Worm (Caenorhabditis elegans) whole organism, L2 larva: ENCODE measurements around the gene scd-2.

Source experiments
- C34F6.9 ChIP-seq: fragments of 150-350 bp; optimal IDR thresholded peaks from 2 replicates; lab custom pipeline; 2014; ENCODE audit warnings: missing biosample characterization, missing genetic modification characterization
- F13H6.1 ChIP-seq: sonication (generic microtip); optimal IDR thresholded peaks from 2 replicates; lab custom pipeline; 2016; ENCODE audit warnings: missing genetic modification characterization, missing compliant biosample characterization
- R02D3.7 ChIP-seq: fragments of 150-350 bp; optimal IDR thresholded peaks from 2 replicates; lab custom pipeline; 2014; ENCODE audit warnings: missing biosample characterization, missing genetic modification characterization
- ZK546.5 ChIP-seq: sonication (generic microtip); optimal IDR thresholded peaks from 2 replicates; lab custom pipeline; 2017; ENCODE audit warnings: missing biosample characterization, missing genetic modification characterization
- aly-2 ChIP-seq: fragments of 150-350 bp; optimal IDR thresholded peaks from 2 replicates; lab custom pipeline; 2014; ENCODE audit warnings: missing biosample characterization, missing genetic modification characterization
- ama-1 ChIP-seq: fragments of 150-350 bp; optimal IDR thresholded peaks from 2 replicates; lab custom pipeline; 2018; ENCODE audit warnings: inconsistent platforms
- blmp-1 ChIP-seq: sonication (generic microtip); optimal IDR thresholded peaks from 2 replicates; lab custom pipeline; 2017; ENCODE audit warnings: missing genetic modification characterization, mild to moderate bottlenecking, missing compliant biosample characterization, antibody characterized with exemption, moderate library complexity; ENCODE audit not compliant: insufficient read depth
- ceh-16 ChIP-seq: fragments of 150-350 bp; optimal IDR thresholded peaks from 2 replicates; lab custom pipeline; 2014; ENCODE audit warnings: missing biosample characterization, missing genetic modification characterization
- ceh-82 ChIP-seq: fragments of 150-350 bp; optimal IDR thresholded peaks from 2 replicates; lab custom pipeline; 2014; ENCODE audit warnings: missing biosample characterization, missing genetic modification characterization
- crh-2 ChIP-seq: sonication (generic microtip); optimal IDR thresholded peaks from 2 replicates; lab custom pipeline; 2017; ENCODE audit warnings: missing biosample characterization, missing genetic modification characterization
- dmd-4 ChIP-seq: sonication (generic microtip); optimal IDR thresholded peaks from 2 replicates; lab custom pipeline; 2017; ENCODE audit warnings: missing biosample characterization, missing genetic modification characterization
- egl-27 ChIP-seq: sonication (generic microtip); optimal IDR thresholded peaks from 3 replicates; lab custom pipeline; 2017; ENCODE audit warnings: missing biosample characterization, missing genetic modification reagents, missing genetic modification characterization
- elt-3 ChIP-seq: sonication (generic microtip); optimal IDR thresholded peaks from 2 replicates; lab custom pipeline; 2017; ENCODE audit warnings: missing biosample characterization, missing genetic modification characterization
- fos-1 ChIP-seq: fragments of 150-350 bp; optimal IDR thresholded peaks from 2 replicates; lab custom pipeline; 2014; ENCODE audit warnings: missing biosample characterization, missing genetic modification characterization
- gmeb-1 ChIP-seq: fragments of 150-350 bp; optimal IDR thresholded peaks from 2 replicates; lab custom pipeline; 2014; ENCODE audit warnings: missing biosample characterization, missing genetic modification characterization
- lin-13 ChIP-seq: fragments of 150-350 bp; optimal IDR thresholded peaks from 2 replicates; lab custom pipeline; 2014; ENCODE audit warnings: missing biosample characterization, missing genetic modification reagents, missing genetic modification characterization
- lin-39 ChIP-seq: fragments of 150-350 bp; optimal IDR thresholded peaks from 2 replicates; lab custom pipeline; 2014; ENCODE audit warnings: missing biosample characterization, missing genetic modification reagents, missing genetic modification characterization
- lsy-2 ChIP-seq, 2 experiments: fragments of 150-350 bp in 1 of 2; sonication (generic microtip) in 1 of 2; optimal IDR thresholded peaks; 2 replicates each; lab custom pipeline; 2014 to 2017; ENCODE audit warnings: missing biosample characterization in 2 of 2, missing genetic modification characterization in 2 of 2
- mab-5 ChIP-seq: fragments of 150-350 bp; optimal IDR thresholded peaks from 2 replicates; lab custom pipeline; 2014; ENCODE audit warnings: missing biosample characterization, missing genetic modification characterization
- mbf-1 ChIP-seq: sonication (generic microtip); optimal IDR thresholded peaks from 2 replicates; lab custom pipeline; 2017; ENCODE audit warnings: missing biosample characterization, missing genetic modification characterization
- nhr-11 ChIP-seq: fragments of 150-350 bp; optimal IDR thresholded peaks from 2 replicates; lab custom pipeline; 2014; ENCODE audit warnings: missing biosample characterization, missing genetic modification characterization
- nhr-12 ChIP-seq: fragments of 150-350 bp; optimal IDR thresholded peaks from 2 replicates; lab custom pipeline; 2014; ENCODE audit warnings: missing biosample characterization, missing genetic modification characterization
- nhr-129 ChIP-seq: fragments of 150-350 bp; optimal IDR thresholded peaks from 2 replicates; lab custom pipeline; 2014; ENCODE audit warnings: missing biosample characterization, missing genetic modification characterization
- nhr-21 ChIP-seq: fragments of 150-350 bp; optimal IDR thresholded peaks from 2 replicates; lab custom pipeline; 2014; ENCODE audit warnings: missing biosample characterization, missing genetic modification characterization
- nhr-25 ChIP-seq: fragments of 150-350 bp; sonication (generic microtip); optimal IDR thresholded peaks from 3 replicates; lab custom pipeline; 2014; ENCODE audit warnings: missing biosample characterization, missing genetic modification characterization
- nhr-77 ChIP-seq: fragments of 150-350 bp; optimal IDR thresholded peaks from 2 replicates; lab custom pipeline; 2014; ENCODE audit warnings: missing biosample characterization, missing genetic modification characterization
- skn-1 ChIP-seq: sonication (generic microtip); optimal IDR thresholded peaks from 2 replicates; lab custom pipeline; 2017; ENCODE audit warnings: missing biosample characterization, missing genetic modification characterization
- sma-3 ChIP-seq: sonication (generic microtip); optimal IDR thresholded peaks from 2 replicates; lab custom pipeline; 2016; ENCODE audit warnings: missing genetic modification reagents, missing genetic modification characterization, missing compliant biosample characterization
- sma-9 ChIP-seq, 2 experiments: fragments of 150-350 bp in 1 of 2; sonication (generic microtip) in 1 of 2; optimal IDR thresholded peaks; 2 replicates each; lab custom pipeline; 2014 to 2016; ENCODE audit warnings: missing genetic modification characterization in 2 of 2, mild to moderate bottlenecking in 1 of 2, missing biosample characterization in 1 of 2, missing compliant biosample characterization in 1 of 2, missing genetic modification reagents in 1 of 2, moderate library complexity in 1 of 2
- snpc-4 ChIP-seq: fragments of 150-350 bp; optimal IDR thresholded peaks from 2 replicates; lab custom pipeline; 2014; ENCODE audit warnings: missing biosample characterization, missing genetic modification characterization
- unc-39 ChIP-seq: fragments of 150-350 bp; optimal IDR thresholded peaks from 2 replicates; lab custom pipeline; 2014; ENCODE audit warnings: missing biosample characterization, missing genetic modification characterization
- unc-62 ChIP-seq: fragments of 150-350 bp; optimal IDR thresholded peaks from 2 replicates; lab custom pipeline; 2014; ENCODE audit warnings: missing biosample characterization, missing genetic modification reagents, missing genetic modification characterization
- ztf-1 ChIP-seq: fragments of 200-800 bp; sonication (Bioruptor generic); conservative IDR thresholded peaks from 2 replicates; pipeline ENCODE4 v1.3.6; 2022; ENCODE audit warnings: missing genetic modification characterization, missing compliant biosample characterization
- ztf-11 ChIP-seq: sonication (generic microtip); optimal IDR thresholded peaks from 2 replicates; lab custom pipeline; 2017; ENCODE audit warnings: missing biosample characterization, missing genetic modification characterization
- ztf-4 ChIP-seq: fragments of 150-350 bp; optimal IDR thresholded peaks from 2 replicates; lab custom pipeline; 2014; ENCODE audit warnings: missing biosample characterization, missing genetic modification characterization

The scd-2 gene

DNA sequence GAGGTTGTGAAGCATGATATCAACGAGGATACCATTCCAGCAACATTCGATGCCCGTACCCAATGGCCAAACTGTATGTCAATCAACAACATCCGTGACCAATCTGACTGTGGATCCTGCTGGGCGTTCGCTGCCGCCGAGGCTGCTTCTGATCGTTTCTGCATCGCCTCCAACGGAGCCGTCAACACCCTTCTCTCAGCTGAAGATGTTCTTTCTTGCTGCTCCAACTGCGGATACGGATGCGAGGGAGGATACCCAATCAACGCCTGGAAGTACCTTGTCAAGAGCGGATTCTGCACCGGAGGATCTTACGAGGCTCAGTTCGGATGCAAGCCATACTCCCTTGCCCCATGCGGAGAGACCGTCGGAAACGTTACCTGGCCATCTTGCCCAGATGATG lies 18.1 kb upstream of the scd-2 start:
- TF ChIP-seq R02D3.7 (no peak), nhr-77 (tag; lab: Kevin White, UChicago) (no peak), nhr-129 (tag; lab: Kevin White, UChicago) (no peak), ZK546.5 (tag; lab: Kevin White, UChicago) (no peak), ceh-16 (tag; lab: Kevin White, UChicago) (no peak), ceh-82 (tag; lab: Kevin White, UChicago) (no peak), C34F6.9 (tag; lab: Kevin White, UChicago) (no peak), egl-27 (tag; lab: Kevin White, UChicago) (no peak), elt-3 (no peak), nhr-12 (tag; lab: Kevin White, UChicago) (no peak), ztf-11 (tag; lab: Kevin White, UChicago) (no peak), fos-1 (tag; lab: Kevin White, UChicago) (no peak), F13H6.1 (tag; lab: Kevin White, UChicago) (no peak), unc-62 (GFP tag; lab: Kevin White, UChicago) (no peak), blmp-1 (tag; lab: Kevin White, UChicago) (no peak), aly-2 (tag; lab: Kevin White, UChicago) (no peak), crh-2 (no peak), mbf-1 (no peak), lin-39 (tag; lab: Kevin White, UChicago) (no peak), ama-1 (no peak)
- TF ChIP-seq, all 48 proteins: peak for 0

DNA sequence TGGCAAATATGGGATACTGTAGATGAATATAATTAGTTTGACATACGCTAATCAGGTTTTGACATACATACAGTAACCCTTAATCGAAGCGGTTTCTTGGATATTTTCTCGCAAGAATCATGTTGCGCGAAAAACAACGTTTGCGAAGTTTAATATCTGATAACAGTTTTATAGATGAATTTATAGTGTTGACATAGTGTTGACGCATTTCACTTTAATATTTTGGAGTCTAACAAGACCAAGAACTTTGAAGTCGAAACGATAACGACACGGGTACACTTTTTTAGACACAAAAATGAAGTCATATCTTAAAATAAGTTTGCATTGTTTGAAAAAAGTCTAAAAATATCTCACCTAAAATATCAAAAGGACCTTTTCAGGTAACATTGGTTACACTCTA lies 16.7 kb upstream of the scd-2 start:
- TF ChIP-seq crh-2 (no peak), fos-1 (tag; lab: Kevin White, UChicago) (peak; percentile 31)

DNA sequence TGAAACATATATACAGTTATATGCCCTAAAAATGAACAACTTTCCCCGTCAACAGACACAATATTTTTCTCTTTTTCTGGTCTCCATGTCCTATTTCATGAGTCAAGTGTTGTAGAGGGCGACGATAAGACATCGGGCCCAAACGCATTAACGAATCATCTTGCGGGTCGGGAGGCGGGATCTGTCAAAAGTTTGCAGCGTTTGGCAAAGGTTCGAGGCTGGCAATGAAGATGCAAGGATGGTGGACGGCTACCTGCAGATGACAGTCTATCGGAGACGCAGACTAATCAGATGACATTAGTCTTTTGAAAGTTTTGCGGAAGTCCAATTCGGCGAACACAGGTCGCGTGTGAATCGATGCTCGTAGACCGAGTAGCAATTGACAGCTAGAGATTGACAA lies 12.2 kb upstream of the scd-2 start:
- TF ChIP-seq nhr-11 (no peak), elt-3 (no peak), sma-3 (GFP tag; lab: Kevin White, UChicago) (peak; percentile 35), skn-1 (tag; lab: Kevin White, UChicago) (no peak), mbf-1 (no peak)

- no peak for TF ChIP-seq sma-9 (GFP tag; optimal IDR thresholded peaks at IDR 0.05; lab: Kevin White, UChicago)
- TF ChIP-seq sma-9 (tag; optimal IDR thresholded peaks at IDR 0.05; lab: Kevin White, UChicago), result no peak
- no peak for TF ChIP-seq egl-27 (tag; lab: Kevin White, UChicago)
- no peak for TF ChIP-seq lin-39 (tag; lab: Kevin White, UChicago)
- no peak for TF ChIP-seq ztf-1
- TF ChIP-seq ztf-4 (tag; lab: Kevin White, UChicago), result no peak
- no peak for TF ChIP-seq elt-3
- no peak for TF ChIP-seq ceh-82 (tag; lab: Kevin White, UChicago)
- no peak for TF ChIP-seq skn-1 (tag; lab: Kevin White, UChicago)
- TF ChIP-seq C34F6.9 (tag; lab: Kevin White, UChicago), result no peak
- TF ChIP-seq sma-3 (GFP tag; lab: Kevin White, UChicago), result no peak
- TF ChIP-seq nhr-12 (tag; lab: Kevin White, UChicago), result no peak
- no peak for TF ChIP-seq nhr-25
- no peak for TF ChIP-seq ama-1
- TF ChIP-seq snpc-4 (tag; lab: Kevin White, UChicago), result no peak
Observed at ce11 chrV:6621894-6622293, 11.1 kb upstream of the scd-2 start, which contains the start of gene nhr-37. Gene nhr-37, plus strand, starts transcription at chrV:6622194.

DNA sequence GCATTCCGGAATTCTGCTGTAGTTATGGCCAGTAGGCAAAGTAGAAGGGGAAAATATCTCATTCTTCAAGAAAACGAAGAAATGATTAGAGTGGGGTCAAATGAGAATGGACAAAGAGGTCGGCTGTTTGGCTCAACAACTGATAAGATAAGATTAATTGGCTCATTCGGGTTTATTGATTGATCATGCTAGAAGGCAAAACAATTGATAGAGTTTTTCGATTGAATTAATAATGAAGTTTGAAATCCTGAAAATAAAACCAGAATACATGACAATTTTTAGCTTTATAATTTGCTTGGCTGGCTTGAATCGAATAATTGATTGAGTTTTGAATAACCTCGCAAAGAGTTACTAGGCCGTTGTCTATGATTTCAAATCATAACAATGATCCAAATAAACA lies 6.8 kb upstream of the scd-2 start, which contains the start of gene ppt-1:
Gene ppt-1 (minus strand): TSS at position 101 of the 400 bp plus-strand sequence.
- no peak for TF ChIP-seq nhr-11
- TF ChIP-seq egl-27 (tag; lab: Kevin White, UChicago), result no peak
- TF ChIP-seq aly-2 (tag; lab: Kevin White, UChicago), result no peak
- no peak for TF ChIP-seq nhr-25
- TF ChIP-seq dmd-4, result no peak
- no peak for TF ChIP-seq sma-9 (GFP tag; optimal IDR thresholded peaks at IDR 0.05; lab: Kevin White, UChicago)
- no peak for TF ChIP-seq sma-9 (tag; optimal IDR thresholded peaks at IDR 0.05; lab: Kevin White, UChicago)
- TF ChIP-seq mbf-1, result no peak
- no peak for TF ChIP-seq ztf-1
- TF ChIP-seq gmeb-1, result no peak

ce11 chrV:6630769-6631168 lies 2.3 kb upstream of the scd-2 start:
- TF ChIP-seq lin-13 (no peak), nhr-21 (peak; percentile 61), C34F6.9 (tag; lab: Kevin White, UChicago) (peak; percentile 44), sma-3 (GFP tag; lab: Kevin White, UChicago) (no peak), unc-39 (tag; lab: Kevin White, UChicago) (no peak), lsy-2 (tag; optimal IDR thresholded peaks at IDR 0.05; lab: Kevin White, UChicago) (peak in 1 of 2 experiments; percentile 46), nhr-129 (tag; lab: Kevin White, UChicago) (no peak), mab-5 (tag; lab: Kevin White, UChicago) (no peak)
